Fruit fly (Drosophila melanogaster): ENCODE measurements around the gene CG6766.

DNA sequence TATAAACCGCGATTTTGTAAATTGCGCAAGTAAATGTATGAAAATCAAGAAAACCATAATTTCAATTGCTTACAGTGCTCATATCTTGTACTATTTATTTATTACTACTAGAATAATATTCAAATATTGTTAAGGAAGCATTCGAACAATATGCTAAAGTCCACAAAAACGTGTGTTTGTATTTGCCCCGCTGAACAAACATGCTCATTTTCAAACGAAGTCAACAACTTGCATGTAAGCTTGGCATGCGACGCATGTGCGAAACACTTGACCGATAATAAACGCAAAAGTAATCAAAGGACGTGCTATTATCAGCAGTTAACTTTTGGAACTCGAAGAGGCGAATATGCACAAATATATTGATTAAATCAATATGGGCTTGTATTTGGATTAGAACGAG, 19.3 kb downstream of the CG6766 start:
- no peak for TF ChIP-seq CG31627 (GFP tag; optimal IDR thresholded peaks at IDR 0.05)
- TF ChIP-seq Gug (GFP tag; IDR thresholded peaks at IDR 0.05), result no peak
- no peak for TF ChIP-seq CG16779 (tag; optimal IDR thresholded peaks at IDR 0.05)
- TF ChIP-seq CG6276 (GFP tag; optimal IDR thresholded peaks at IDR 0.05), result no peak
- TF ChIP-seq CG6854 (GFP tag; optimal IDR thresholded peaks at IDR 0.05), result no peak
- no peak for TF ChIP-seq Sox15 (GFP tag; optimal IDR thresholded peaks at IDR 0.05)
- no peak for TF ChIP-seq CG9139 (GFP tag; optimal IDR thresholded peaks at IDR 0.05)
- TF ChIP-seq CG6792 (GFP tag; optimal IDR thresholded peaks at IDR 0.05), result no peak
